Worm (Caenorhabditis elegans) whole organism, young adult: Measurements from ENCODE around the gene frh-1.

ENCODE experiments used
- B0019.2 ChIP-seq: fragments of 200-800 bp; sonication (Bioruptor generic); conservative IDR thresholded peaks from 2 replicates; pipeline ENCODE4 v1.3.6; 2022; ENCODE audit warnings: missing genetic modification reagents, missing genetic modification characterization, missing compliant biosample characterization
- B0035.1 ChIP-seq: sonication (generic microtip); optimal IDR thresholded peaks from 2 replicates; lab custom pipeline; 2016; ENCODE audit warnings: missing genetic modification characterization, mild to moderate bottlenecking, missing compliant biosample characterization, missing genotype, missing genetic modification reagents
- F23B12.7 ChIP-seq: sonication (generic microtip); optimal IDR thresholded peaks from 2 replicates; lab custom pipeline; 2017; ENCODE audit warnings: missing genetic modification characterization, mild to moderate bottlenecking, missing compliant biosample characterization, antibody characterized with exemption, moderate library complexity; ENCODE audit not compliant: insufficient read depth
- F37B4.10 ChIP-seq: fragments of 200-800 bp; sonication (Bioruptor generic); IDR thresholded peaks from 2 replicates; pipeline ENCODE4 v1.3.6; 2022; ENCODE audit warnings: missing genetic modification characterization, missing compliant biosample characterization
- F49E8.2 ChIP-seq: sonication (generic microtip); optimal IDR thresholded peaks from 3 replicates; lab custom pipeline; 2017; ENCODE audit warnings: missing genetic modification characterization, mild to moderate bottlenecking, missing compliant biosample characterization, antibody characterized with exemption, moderate library complexity; ENCODE audit not compliant: insufficient read depth
- T07F8.4 ChIP-seq: sonication (generic microtip); optimal IDR thresholded peaks from 2 replicates; lab custom pipeline; 2016; ENCODE audit warnings: mild to moderate bottlenecking, missing genetic modification characterization, moderate library complexity, missing compliant biosample characterization
- T26A5.8 ChIP-seq: sonication (generic microtip); optimal IDR thresholded peaks from 2 replicates; lab custom pipeline; 2016; ENCODE audit warnings: missing genetic modification characterization, missing compliant biosample characterization
- aptf-2 ChIP-seq: fragments of 200-800 bp; sonication (Bioruptor generic); conservative IDR thresholded peaks from 2 replicates; pipeline ENCODE4 v1.3.6; 2022; ENCODE audit warnings: missing genetic modification reagents, missing genetic modification characterization, missing compliant biosample characterization
- aptf-3 ChIP-seq: fragments of 200-800 bp; sonication (Bioruptor generic); IDR thresholded peaks from 2 replicates; pipeline ENCODE4 v1.3.6; 2022; ENCODE audit warnings: missing genetic modification characterization, missing compliant biosample characterization
- atf-7 ChIP-seq: sonication (generic microtip); optimal IDR thresholded peaks from 2 replicates; lab custom pipeline; 2017; ENCODE audit warnings: mild to moderate bottlenecking, missing genetic modification characterization, missing compliant biosample characterization
- attf-3 ChIP-seq: fragments of 200-800 bp; sonication (Bioruptor generic); conservative IDR thresholded peaks from 2 replicates; pipeline ENCODE4 v1.3.6; 2022; ENCODE audit warnings: missing genetic modification reagents, missing genetic modification characterization, missing compliant biosample characterization
- cebp-1 ChIP-seq, 2 experiments: fragments of 200-800 bp in 1 of 2; sonication (Bioruptor generic) in 1 of 2; sonication (generic microtip) in 1 of 2; IDR thresholded peaks in 1 of 2; optimal IDR thresholded peaks in 1 of 2; 2 replicates each; pipeline versions ENCODE4 v1.3.6 to Lab custom; 2017 to 2022; ENCODE audit warnings: missing compliant biosample characterization in 2 of 2, missing genetic modification characterization in 2 of 2, mild to moderate bottlenecking in 1 of 2, missing genetic modification reagents in 1 of 2, moderate library complexity in 1 of 2
- ceh-40 ChIP-seq: fragments of 200-800 bp; sonication (Bioruptor generic); IDR thresholded peaks from 2 replicates; pipeline ENCODE4 v1.3.6; 2022; ENCODE audit warnings: missing genetic modification characterization, missing compliant biosample characterization
- dox-1 ChIP-seq: fragments of 200-800 bp; sonication (Bioruptor generic); IDR thresholded peaks from 2 replicates; pipeline ENCODE4 v1.3.6; 2022; ENCODE audit warnings: missing genetic modification reagents, missing genetic modification characterization, missing compliant biosample characterization
- egl-44 ChIP-seq: fragments of 200-800 bp; sonication (Bioruptor generic); IDR thresholded peaks from 2 replicates; pipeline ENCODE4 v1.3.6; 2022; ENCODE audit warnings: missing genetic modification reagents, missing genetic modification characterization, missing compliant biosample characterization
- ekl-4 ChIP-seq: fragments of 200-800 bp; sonication (Bioruptor generic); IDR thresholded peaks from 2 replicates; pipeline ENCODE4 v1.3.6; 2022; ENCODE audit warnings: missing genetic modification reagents, missing genetic modification characterization, missing compliant biosample characterization
- gei-17 ChIP-seq: fragments of 200-800 bp; sonication (Bioruptor generic); optimal IDR thresholded peaks from 2 replicates; lab custom pipeline; 2018; ENCODE audit warnings: mild to moderate bottlenecking, missing genetic modification characterization, missing compliant biosample characterization
- hmg-1.2 ChIP-seq: fragments of 200-800 bp; sonication (Bioruptor generic); IDR thresholded peaks from 2 replicates; pipeline ENCODE4 v1.3.6; 2022; ENCODE audit warnings: missing genetic modification reagents, missing genetic modification characterization, missing compliant biosample characterization
- hrde-1 ChIP-seq: sonication (generic microtip); optimal IDR thresholded peaks from 2 replicates; lab custom pipeline; 2016; ENCODE audit warnings: missing genetic modification characterization, mild to moderate bottlenecking, missing compliant biosample characterization, moderate library complexity, missing genotype, missing genetic modification reagents, borderline replicate concordance
- hsf-1 ChIP-seq: fragments of 200-800 bp; sonication (Bioruptor generic); IDR thresholded peaks from 2 replicates; pipeline ENCODE4 v1.3.6; 2022; ENCODE audit warnings: missing genetic modification reagents, missing genetic modification characterization, missing compliant biosample characterization
- lin-35 ChIP-seq, 3 experiments: fragments of 150-350 bp in 2 of 3; sonication (generic microtip) in 1 of 3; optimal IDR thresholded peaks; 2 replicates each; lab custom pipeline; 2014 to 2018; ENCODE audit warnings: missing biosample characterization in 3 of 3, missing genetic modification characterization in 3 of 3, missing genetic modification reagents in 3 of 3
- lin-40 ChIP-seq: sonication (generic microtip); optimal IDR thresholded peaks from 2 replicates; lab custom pipeline; 2016; ENCODE audit warnings: missing genetic modification characterization, mild to moderate bottlenecking, missing compliant biosample characterization, missing genotype, missing genetic modification reagents
- lir-1 ChIP-seq: fragments of 200-800 bp; sonication (Bioruptor generic); conservative IDR thresholded peaks from 2 replicates; pipeline ENCODE4 v1.3.6; 2022; ENCODE audit warnings: missing genetic modification reagents, missing genetic modification characterization, missing compliant biosample characterization
- madf-6 ChIP-seq: fragments of 200-800 bp; sonication (Bioruptor generic); IDR thresholded peaks from 2 replicates; pipeline ENCODE4 v1.3.6; 2022; ENCODE audit warnings: missing genetic modification reagents, missing genetic modification characterization, missing compliant biosample characterization
- madf-8 ChIP-seq: fragments of 200-800 bp; sonication (Bioruptor generic); conservative IDR thresholded peaks from 2 replicates; pipeline ENCODE4 v1.3.6; 2022; ENCODE audit warnings: missing genetic modification reagents, missing genetic modification characterization, missing compliant biosample characterization
- mel-28 ChIP-seq: sonication (generic microtip); optimal IDR thresholded peaks from 2 replicates; lab custom pipeline; 2016; ENCODE audit warnings: borderline replicate concordance, mild to moderate bottlenecking, missing genetic modification characterization, missing compliant biosample characterization
- mes-4 ChIP-seq: sonication (generic microtip); optimal IDR thresholded peaks from 2 replicates; lab custom pipeline; 2016; ENCODE audit warnings: missing genotype, missing genetic modification characterization, missing compliant biosample characterization
- nhr-27 ChIP-seq: fragments of 200-800 bp; sonication (Bioruptor generic); optimal IDR thresholded peaks from 2 replicates; lab custom pipeline; 2018; ENCODE audit warnings: mild to moderate bottlenecking, missing genetic modification characterization, moderate library complexity, missing compliant biosample characterization
- nhr-80 ChIP-seq: sonication (generic microtip); optimal IDR thresholded peaks from 2 replicates; lab custom pipeline; 2016; ENCODE audit warnings: missing genetic modification characterization, missing compliant biosample characterization
- pbrm-1 ChIP-seq: fragments of 200-800 bp; sonication (Bioruptor generic); IDR thresholded peaks from 2 replicates; pipeline ENCODE4 v1.3.6; 2022; ENCODE audit warnings: missing genetic modification reagents, missing genetic modification characterization, missing compliant biosample characterization
- pha-4 ChIP-seq: fragments of 150-350 bp; sonication (generic microtip); optimal IDR thresholded peaks from 2 replicates; lab custom pipeline; 2014; ENCODE audit warnings: missing biosample characterization, missing genetic modification reagents, missing genetic modification characterization
- repo-1 ChIP-seq: sonication (generic microtip); optimal IDR thresholded peaks from 2 replicates; lab custom pipeline; 2017; ENCODE audit warnings: mild to moderate bottlenecking, missing genetic modification characterization, missing compliant biosample characterization
- sdz-38 ChIP-seq: sonication (generic microtip); optimal IDR thresholded peaks from 2 replicates; lab custom pipeline; 2016; ENCODE audit warnings: missing genotype, missing genetic modification characterization, missing compliant biosample characterization
- snpc-1.3 ChIP-seq: sonication (generic microtip); optimal IDR thresholded peaks from 2 replicates; lab custom pipeline; 2017; ENCODE audit warnings: missing genetic modification characterization, mild to moderate bottlenecking, missing compliant biosample characterization, antibody characterized with exemption, moderate library complexity, missing genotype, missing genetic modification reagents; ENCODE audit not compliant: insufficient read depth
- snpc-3.4 ChIP-seq: sonication (generic microtip); optimal IDR thresholded peaks from 2 replicates; lab custom pipeline; 2017; ENCODE audit warnings: missing genetic modification characterization, mild to moderate bottlenecking, missing compliant biosample characterization, antibody characterized with exemption, moderate library complexity, missing genotype, missing genetic modification reagents
- tbp1 ChIP-seq: fragments of 200-800 bp; sonication (Bioruptor generic); optimal IDR thresholded peaks from 2 replicates; lab custom pipeline; 2018; ENCODE audit warnings: mild to moderate bottlenecking, missing genetic modification characterization, missing compliant biosample characterization
- unc-130 ChIP-seq: sonication (generic microtip); optimal IDR thresholded peaks from 2 replicates; lab custom pipeline; 2016; ENCODE audit warnings: missing genetic modification reagents, missing genetic modification characterization, missing compliant biosample characterization
- unc-62 ChIP-seq: fragments of 150-350 bp; optimal IDR thresholded peaks from 2 replicates; lab custom pipeline; 2014; ENCODE audit warnings: missing biosample characterization, missing genetic modification reagents, missing genetic modification characterization
- zim-3 ChIP-seq: sonication (generic microtip); optimal IDR thresholded peaks from 2 replicates; lab custom pipeline; 2017; ENCODE audit warnings: mild to moderate bottlenecking, missing genetic modification characterization, moderate library complexity, missing compliant biosample characterization
- ztf-18 ChIP-seq: sonication (generic microtip); optimal IDR thresholded peaks from 2 replicates; lab custom pipeline; 2016; ENCODE audit warnings: missing genotype, mild to moderate bottlenecking, missing genetic modification characterization, missing compliant biosample characterization
- ztf-6 ChIP-seq: fragments of 200-800 bp; sonication (Bioruptor generic); IDR thresholded peaks from 2 replicates; pipeline ENCODE4 v1.3.6; 2022; ENCODE audit warnings: missing genetic modification reagents, missing genetic modification characterization, missing compliant biosample characterization

frh-1 gene

DNA sequence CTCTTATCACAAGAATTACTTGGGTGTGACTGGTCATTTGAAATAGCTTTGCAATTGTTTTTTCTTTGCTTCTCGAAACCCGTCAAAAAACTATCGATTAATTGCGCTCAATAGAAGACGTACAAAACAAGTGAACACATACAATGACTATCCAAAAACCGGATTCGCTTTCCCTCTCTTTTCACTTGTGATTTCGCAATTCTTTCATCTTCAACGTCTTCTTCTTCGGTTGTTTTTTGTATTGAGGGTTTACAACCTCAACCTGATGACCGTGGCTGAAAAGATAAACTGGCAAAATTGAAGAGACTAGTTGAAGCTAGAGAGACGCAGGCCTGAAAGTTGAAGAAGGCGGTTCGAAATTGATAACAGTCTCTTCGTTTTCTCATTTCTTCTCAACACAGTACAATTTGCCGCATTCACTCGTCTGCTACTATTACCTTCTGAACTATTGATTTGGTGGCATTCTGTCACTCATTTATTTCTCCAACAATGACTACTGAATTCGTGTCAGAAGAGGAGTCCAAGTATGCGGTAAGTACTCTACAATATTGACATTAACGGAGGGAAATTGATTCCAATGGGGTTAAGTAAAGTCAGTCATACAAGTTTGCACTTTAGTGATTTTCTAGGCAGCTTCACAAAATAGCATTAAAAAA lies 31.1 kb upstream of the frh-1 start:
- no peak for TF ChIP-seq pbrm-1
- no peak for TF ChIP-seq pha-4 (tag; lab: Kevin White, UChicago)
- TF ChIP-seq T07F8.4 (tag; lab: Kevin White, UChicago) = no peak
- peak; percentile 76; the same call in 1 of the 2 replicates for TF ChIP-seq cebp-1 (GFP tag; IDR thresholded peaks at IDR 0.05; lab: Robert Waterston, UW)
- peak; percentile 94 for TF ChIP-seq cebp-1 (tag; optimal IDR thresholded peaks at IDR 0.05; lab: Kevin White, UChicago)
- TF ChIP-seq zim-3 = no peak
- TF ChIP-seq aptf-2 (GFP tag; lab: Robert Waterston, UW) = no peak
- peak; percentile 64 for TF ChIP-seq lin-40 (tag; lab: Kevin White, UChicago)
- TF ChIP-seq hsf-1 = no peak
- no peak for TF ChIP-seq madf-6 (GFP tag; lab: Robert Waterston, UW)
- TF ChIP-seq snpc-3.4 (tag; lab: Kevin White, UChicago) = no peak
- TF ChIP-seq hmg-1.2 (GFP tag; lab: Robert Waterston, UW) = peak; percentile 16; the same call in 1 of the 2 replicates
- TF ChIP-seq mel-28 (tag; lab: Kevin White, UChicago) = no peak
- no peak for TF ChIP-seq sdz-38 (tag; lab: Kevin White, UChicago)
- no peak for TF ChIP-seq F23B12.7 (tag; lab: Kevin White, UChicago)
- TF ChIP-seq ztf-18 (tag; lab: Kevin White, UChicago) = no peak
- TF ChIP-seq dox-1 (GFP tag; lab: Robert Waterston, UW) = 0 out of 2 replicates have a peak, but pooled peaks have one; percentile 27
- TF ChIP-seq nhr-80 (tag; lab: Kevin White, UChicago) = peak; percentile 43
- no peak for TF ChIP-seq egl-44 (GFP tag; lab: Robert Waterston, UW)
- no peak for TF ChIP-seq T26A5.8 (tag; lab: Kevin White, UChicago)

DNA sequence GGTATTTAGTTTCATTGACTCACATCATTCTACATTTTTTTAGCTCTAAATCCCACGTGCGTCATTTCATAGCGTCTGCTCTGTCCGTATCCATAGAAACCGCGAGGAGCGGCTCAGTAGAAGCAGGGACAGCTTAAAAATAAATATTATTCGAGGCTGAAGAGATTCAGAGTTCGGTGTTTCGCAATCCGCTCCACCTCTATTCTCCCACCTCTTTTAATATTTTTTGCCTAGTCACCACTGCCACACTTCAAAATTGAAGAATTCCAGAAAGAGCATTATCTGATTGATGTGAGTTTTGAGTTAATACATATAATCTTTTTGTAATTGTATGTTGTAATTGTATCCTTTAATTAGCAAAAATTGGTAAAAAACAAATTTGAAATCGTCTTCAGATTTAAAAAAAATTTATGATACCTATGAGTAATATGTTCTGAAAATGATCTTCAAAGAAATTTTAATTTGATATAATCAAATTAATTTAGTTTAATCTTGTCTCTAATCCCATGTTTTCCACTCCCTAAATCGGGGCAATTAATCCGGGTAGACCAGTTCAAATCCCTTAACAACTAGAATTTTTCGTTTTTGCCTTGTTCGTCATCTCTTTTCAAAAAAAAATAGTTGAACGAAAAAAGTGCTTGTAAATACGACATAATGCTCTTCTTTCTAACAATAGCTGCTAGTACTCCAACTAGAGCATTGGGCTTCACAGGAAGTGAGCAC lies 27.6 kb upstream of the frh-1 start:
- TF ChIP-seq B0035.1 (tag; lab: Kevin White, UChicago) (no peak), unc-130 (no peak), snpc-3.4 (tag; lab: Kevin White, UChicago) (no peak), hrde-1 (tag; lab: Kevin White, UChicago) (no peak), B0019.2 (GFP tag; lab: Robert Waterston, UW) (no peak), cebp-1 (GFP tag; IDR thresholded peaks at IDR 0.05; lab: Robert Waterston, UW) (0 out of 2 replicates have a peak, but pooled peaks have one; percentile 26), cebp-1 (tag; optimal IDR thresholded peaks at IDR 0.05; lab: Kevin White, UChicago) (peak; percentile 78), snpc-1.3 (tag; lab: Kevin White, UChicago) (no peak)

DNA sequence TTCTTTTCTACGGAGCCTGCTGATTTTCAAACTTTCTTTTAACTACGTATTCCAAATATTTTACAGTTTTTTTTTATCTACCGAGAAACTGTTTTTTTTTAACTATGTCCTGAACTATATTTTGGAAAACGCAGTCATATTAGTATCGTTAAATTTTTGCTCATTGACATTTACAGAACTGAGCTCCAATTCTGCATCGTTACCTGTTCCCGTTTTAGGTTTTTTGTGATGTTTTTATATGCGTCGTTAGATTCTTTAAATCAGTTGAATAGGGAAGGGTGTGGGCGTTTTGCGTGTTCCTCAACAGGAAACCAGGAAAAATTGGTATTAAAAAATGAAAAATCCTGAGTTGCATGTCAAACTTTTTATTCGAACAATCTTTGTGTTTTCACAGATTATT lies 24.4 kb upstream of the frh-1 start:
- no peak for TF ChIP-seq attf-3 (GFP tag; lab: Robert Waterston, UW)
- no peak for TF ChIP-seq nhr-80 (tag; lab: Kevin White, UChicago)
- no peak for TF ChIP-seq madf-8
- TF ChIP-seq gei-17 (GFP tag; lab: Kevin White, UChicago) = no peak
- no peak for TF ChIP-seq F37B4.10
- no peak for TF ChIP-seq lir-1 (GFP tag; lab: Robert Waterston, UW)
- no peak for TF ChIP-seq ztf-6
- TF ChIP-seq unc-62 (GFP tag; lab: Kevin White, UChicago) = no peak
- TF ChIP-seq aptf-3 (GFP tag; lab: Robert Waterston, UW) = no peak
- TF ChIP-seq repo-1 = peak; percentile 55
- TF ChIP-seq unc-130 = no peak
- TF ChIP-seq tbp1 (GFP tag; lab: Kevin White, UChicago) = no peak
- no peak for TF ChIP-seq ekl-4
- TF ChIP-seq ztf-18 (tag; lab: Kevin White, UChicago) = no peak
- no peak for TF ChIP-seq aptf-2 (GFP tag; lab: Robert Waterston, UW)
- TF ChIP-seq sdz-38 (tag; lab: Kevin White, UChicago) = no peak
- no peak for TF ChIP-seq F49E8.2 (tag; lab: Kevin White, UChicago)
- no peak for TF ChIP-seq lin-35 (GFP tag; optimal IDR thresholded peaks at IDR 0.05; lab: Kevin White, UChicago)
- no peak for TF ChIP-seq ceh-40 (GFP tag; lab: Robert Waterston, UW)
- TF ChIP-seq nhr-27 (tag; lab: Kevin White, UChicago) = no peak
- no peak for TF ChIP-seq mes-4 (tag; lab: Kevin White, UChicago)
- peak; percentile 25 for TF ChIP-seq atf-7 (tag; lab: Kevin White, UChicago)
